Fruit fly (Drosophila melanogaster) S2 (cell line): ENCODE data around the gene CG13364.

Source experiments
- CG8478 ChIP-seq: fragments of >200 bp; optimal IDR thresholded peaks from 2 replicates; lab custom pipeline; 2018
- CTCF ChIP-seq, 2 experiments: fragments of >200 bp; optimal IDR thresholded peaks; 2 replicates each; lab custom pipeline; 2018

DNA sequence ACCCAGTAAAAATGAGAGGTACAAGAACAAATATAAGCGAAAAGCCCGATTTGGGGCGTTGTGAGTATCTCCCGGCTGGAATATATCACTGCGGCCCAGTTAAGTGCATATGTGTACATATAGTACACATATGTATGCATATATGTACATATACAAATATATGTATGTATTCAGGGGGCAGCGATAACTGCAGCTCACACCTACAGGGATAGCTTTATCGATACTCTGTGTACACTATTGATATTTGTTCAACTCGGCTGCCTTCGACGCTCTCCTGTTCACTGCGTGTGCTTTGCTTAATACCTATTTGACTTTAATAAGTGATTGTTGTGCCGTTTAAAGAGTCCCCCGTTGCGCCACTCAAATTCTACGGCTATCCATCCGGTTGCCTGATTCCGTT lies 43.2 kb downstream of the CG13364 start, which contains the start of gene vnd:
- TF ChIP-seq CG8478 (lab: Kevin White, UChicago) (no peak), CTCF (optimal IDR thresholded peaks at IDR 0.05; lab: Kevin White, UChicago) (no peak)
